Fruit fly (Drosophila melanogaster): ENCODE measurements around the gene AdamTS-B.

The AdamTS-B gene

DNA sequence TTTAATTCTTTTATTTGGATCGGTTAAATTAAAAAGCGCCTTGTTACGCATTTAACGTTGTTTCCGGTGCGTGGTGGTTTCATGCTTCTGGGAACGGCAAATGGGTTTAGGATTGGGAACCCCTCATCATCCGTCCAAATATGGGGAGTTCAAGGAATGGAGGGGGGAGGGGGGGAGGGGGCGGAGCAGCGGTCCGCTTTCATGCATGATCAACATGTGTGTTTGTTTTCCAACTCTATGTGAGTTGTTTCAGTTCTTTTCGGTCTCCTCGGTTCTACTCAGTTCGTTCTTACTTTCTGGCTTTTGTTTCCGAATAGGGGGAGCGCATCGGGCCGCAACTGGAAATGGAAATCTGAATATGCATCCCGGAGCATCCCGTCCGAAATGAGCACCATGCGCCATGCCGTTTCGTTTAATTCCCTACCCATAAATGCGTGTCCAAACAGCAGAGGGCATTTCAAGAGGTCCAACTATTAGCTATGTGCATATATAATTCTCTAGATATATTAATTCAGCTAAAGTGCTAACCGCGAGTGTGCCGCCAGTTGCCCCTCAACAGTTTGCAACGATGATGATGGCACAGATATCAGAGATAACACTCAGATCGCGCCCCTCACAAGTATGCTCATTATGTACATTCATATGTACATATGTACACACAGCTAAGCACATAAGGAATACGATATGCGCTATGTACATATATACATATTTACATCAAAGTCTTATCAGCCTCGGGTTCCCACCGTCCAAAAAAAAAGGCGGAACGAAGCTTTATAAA is 20.8 kb upstream of the AdamTS-B start (continued):
- TF ChIP-seq otp (GFP tag; IDR thresholded peaks at IDR 0.05) (peak; percentile 94), ase (GFP tag; IDR thresholded peaks at IDR 0.05) (peak; percentile 71; the same call in 2 of the 3 replicates), CG7372 (GFP tag; IDR thresholded peaks at IDR 0.05) (peak; percentile 83), CG7987 (GFP tag; optimal IDR thresholded peaks at IDR 0.05) (peak; percentile 99), abd-A (tag; optimal IDR thresholded peaks at IDR 0.05) (peak; percentile 80), Fer2 (tag; optimal IDR thresholded peaks at IDR 0.05) (peak; percentile 93), crp (GFP tag; optimal IDR thresholded peaks at IDR 0.05) (peak in 1 of 2 experiments; percentile 55), Oli (tag; optimal IDR thresholded peaks at IDR 0.05) (peak; percentile 76), CG18476 (GFP tag; optimal IDR thresholded peaks at IDR 0.05) (peak; percentile 93), CG8478 (optimal IDR thresholded peaks at IDR 0.05) (no peak), lmd (GFP tag; IDR thresholded peaks at IDR 0.05) (peak; percentile 61; the same call in 1 of the 2 replicates), ttk (GFP tag; IDR thresholded peaks at IDR 0.05) (peak; percentile 46; the same call in 1 of the 2 replicates), CG12155 (GFP tag; optimal IDR thresholded peaks at IDR 0.05) (peak; percentile 47), CG13287 (GFP tag; IDR thresholded peaks at IDR 0.05; ENCODE audit: partially characterized antibody) (no peak), repo (GFP tag; optimal IDR thresholded peaks at IDR 0.05) (peak; percentile 87), Aef1 (GFP tag; IDR thresholded peaks at IDR 0.05) (peak; percentile 45; the same call in 2 of the 3 replicates), CG4328 (GFP tag; optimal IDR thresholded peaks at IDR 0.05) (peak; percentile 98), CG2875 (GFP tag; optimal IDR thresholded peaks at IDR 0.05) (peak; percentile 97), sna (GFP tag; IDR thresholded peaks at IDR 0.05; ENCODE audit: partially characterized antibody) (no peak), Dip3 (GFP tag; optimal IDR thresholded peaks at IDR 0.05) (peak; percentile 39), CG3281 (GFP tag; optimal IDR thresholded peaks at IDR 0.05) (peak; percentile 91), CG4820 (GFP tag; optimal IDR thresholded peaks at IDR 0.05) (peak; percentile 80), ap (GFP tag; IDR thresholded peaks at IDR 0.05) (peak; percentile 54), Hand (GFP tag; optimal IDR thresholded peaks at IDR 0.05) (peak; percentile 79), Dfd (GFP tag; optimal IDR thresholded peaks at IDR 0.05) (no peak), gem (tag; optimal IDR thresholded peaks at IDR 0.05) (peak; percentile 92), Scr (GFP tag; IDR thresholded peaks at IDR 0.05; ENCODE audit: partially characterized antibody) (no peak), CG12104 (GFP tag; optimal IDR thresholded peaks at IDR 0.05) (peak; percentile 97), grn (GFP tag; optimal IDR thresholded peaks at IDR 0.05) (peak; percentile 96), Gug (GFP tag; IDR thresholded peaks at IDR 0.05) (0 out of 4 replicates have a peak, but pooled peaks have one; percentile 7), nom (GFP tag; optimal IDR thresholded peaks at IDR 0.05) (peak; percentile 39), CG2889 (GFP tag; IDR thresholded peaks at IDR 0.05) (no peak), unc-4 (GFP tag; IDR thresholded peaks at IDR 0.05; ENCODE audit: partially characterized antibody) (no peak), unpg (GFP tag; optimal IDR thresholded peaks at IDR 0.05) (peak; percentile 91), br (optimal IDR thresholded peaks at IDR 0.05) (no peak), PHDP (tag; optimal IDR thresholded peaks at IDR 0.05) (peak; percentile 94), ara (GFP tag; IDR thresholded peaks at IDR 0.05) (peak; percentile 97), CG1832 (GFP tag; optimal IDR thresholded peaks at IDR 0.05) (no peak), bowl (GFP tag; IDR thresholded peaks at IDR 0.05) (0 out of 2 replicates have a peak, but pooled peaks have one; percentile 45), CG1602 (GFP tag; optimal IDR thresholded peaks at IDR 0.05) (peak; percentile 83), CG7786 (GFP tag; optimal IDR thresholded peaks at IDR 0.05) (peak; percentile 58), fd64A (GFP tag; optimal IDR thresholded peaks at IDR 0.05) (peak; percentile 99), CG11456 (GFP tag; IDR thresholded peaks at IDR 0.05) (peak; percentile 91), dmrt99B (tag; optimal IDR thresholded peaks at IDR 0.05) (peak; percentile 89), CG8765 (GFP tag; IDR thresholded peaks at IDR 0.05) (0 out of 2 replicates have a peak, but pooled peaks have one; percentile 20), run (tag; optimal IDR thresholded peaks at IDR 0.05) (peak; percentile 83), CG1603 (tag; optimal IDR thresholded peaks at IDR 0.05) (peak; percentile 93), CG12769 (tag; optimal IDR thresholded peaks at IDR 0.05) (peak; percentile 94), ham (GFP tag; IDR thresholded peaks at IDR 0.05) (peak; percentile 56; the same call in 1 of the 2 replicates)
